Worm (Caenorhabditis elegans): ENCODE measurements around the gene dhs-12.

Gene dhs-12

ce11 chrIV:10128906-10129386, 13.3 kb upstream of the dhs-12 start, which contains the start of the genes gtbp-1 and K08F4.3 (continued):
- TF ChIP-seq egl-13 (tag; optimal IDR thresholded peaks at IDR 0.05) (no peak), ztf-4 (tag; optimal IDR thresholded peaks at IDR 0.05) (no peak), ama-1 (optimal IDR thresholded peaks at IDR 0.05) (no peak), nhr-11 (tag; optimal IDR thresholded peaks at IDR 0.05) (no peak), hlh-4 (tag; optimal IDR thresholded peaks at IDR 0.05) (no peak), nhr-20 (tag; optimal IDR thresholded peaks at IDR 0.05) (peak; percentile 68), nhr-19 (GFP tag; conservative IDR thresholded peaks at IDR 0.05) (peak; percentile 61), sptf-1 (tag; optimal IDR thresholded peaks at IDR 0.05) (no peak), lin-39 (tag; optimal IDR thresholded peaks at IDR 0.05) (no peak), snu-23 (GFP tag; optimal IDR thresholded peaks at IDR 0.05) (peak; percentile 83), C34B4.2 (tag; optimal IDR thresholded peaks at IDR 0.05) (no peak), unc-62 (GFP tag; optimal IDR thresholded peaks at IDR 0.05) (no peak), nhr-90 (tag; optimal IDR thresholded peaks at IDR 0.05; ENCODE audit: poor library complexity) (peak; percentile 45), unc-130 (tag; optimal IDR thresholded peaks at IDR 0.05) (peak; percentile 49), efl-3 (GFP tag; optimal IDR thresholded peaks at IDR 0.05) (no peak), skn-1 (tag; optimal IDR thresholded peaks at IDR 0.05) (peak; percentile 75), F16B12.6 (tag; optimal IDR thresholded peaks at IDR 0.05) (peak; percentile 45), ceh-88 (GFP tag; IDR thresholded peaks at IDR 0.05) (no peak; the same call in 1 of the 2 replicates), lin-35 (GFP tag; optimal IDR thresholded peaks at IDR 0.05) (peak; percentile 92 to 97), isw-1 (GFP tag; IDR thresholded peaks at IDR 0.05) (peak; percentile 64), C16A3.4 (tag; optimal IDR thresholded peaks at IDR 0.05) (peak; percentile 75), tbx-2 (tag; optimal IDR thresholded peaks at IDR 0.05) (no peak), ceh-8 (GFP tag; optimal IDR thresholded peaks at IDR 0.05) (no peak), fkh-10 (GFP tag; optimal IDR thresholded peaks at IDR 0.05) (no peak), hlh-17 (GFP tag; optimal IDR thresholded peaks at IDR 0.05; ENCODE audit: borderline replicate concordance) (no peak), fkh-8 (tag; optimal IDR thresholded peaks at IDR 0.05) (peak; percentile 65), elt-2 (tag; optimal IDR thresholded peaks at IDR 0.05) (no peak), zag-1 (tag; optimal IDR thresholded peaks at IDR 0.05) (no peak), nhr-47 (tag; optimal IDR thresholded peaks at IDR 0.05) (peak; percentile 74), zip-4 (GFP tag; optimal IDR thresholded peaks at IDR 0.05) (no peak), nhr-76 (tag; optimal IDR thresholded peaks at IDR 0.05) (no peak), aha-1 (tag; optimal IDR thresholded peaks at IDR 0.05) (no peak), unc-86 (tag; optimal IDR thresholded peaks at IDR 0.05) (peak; percentile 24), unc-98 (GFP tag; IDR thresholded peaks at IDR 0.05) (no peak), nhr-28 (tag; optimal IDR thresholded peaks at IDR 0.05) (no peak), nhr-84 (tag; optimal IDR thresholded peaks at IDR 0.05) (no peak), ets-5 (GFP tag; IDR thresholded peaks at IDR 0.05) (no peak), pqm-1 (tag; optimal IDR thresholded peaks at IDR 0.05) (peak; percentile 47), nhr-71 (tag; optimal IDR thresholded peaks at IDR 0.05) (peak; percentile 78), jun-1 (tag; optimal IDR thresholded peaks at IDR 0.05) (peak; percentile 53), nhr-12 (tag; optimal IDR thresholded peaks at IDR 0.05) (no peak), nhr-237 (tag; optimal IDR thresholded peaks at IDR 0.05) (no peak), swsn-7 (tag; optimal IDR thresholded peaks at IDR 0.05) (peak; percentile 48), pag-3 (tag; optimal IDR thresholded peaks at IDR 0.05; ENCODE audit: borderline replicate concordance, insufficient read depth) (no peak), alr-1 (tag; optimal IDR thresholded peaks at IDR 0.05; ENCODE audit: borderline replicate concordance) (no peak), hpl-2 (GFP tag; optimal IDR thresholded peaks at IDR 0.05) (no peak), mef-2 (tag; optimal IDR thresholded peaks at IDR 0.05) (no peak), ceh-63 (GFP tag; optimal IDR thresholded peaks at IDR 0.05) (no peak), pax-3 (tag; optimal IDR thresholded peaks at IDR 0.05) (peak; percentile 23)
